Fruit fly (Drosophila melanogaster): Measurements from ENCODE around the gene lawc.

lawc gene

DNA sequence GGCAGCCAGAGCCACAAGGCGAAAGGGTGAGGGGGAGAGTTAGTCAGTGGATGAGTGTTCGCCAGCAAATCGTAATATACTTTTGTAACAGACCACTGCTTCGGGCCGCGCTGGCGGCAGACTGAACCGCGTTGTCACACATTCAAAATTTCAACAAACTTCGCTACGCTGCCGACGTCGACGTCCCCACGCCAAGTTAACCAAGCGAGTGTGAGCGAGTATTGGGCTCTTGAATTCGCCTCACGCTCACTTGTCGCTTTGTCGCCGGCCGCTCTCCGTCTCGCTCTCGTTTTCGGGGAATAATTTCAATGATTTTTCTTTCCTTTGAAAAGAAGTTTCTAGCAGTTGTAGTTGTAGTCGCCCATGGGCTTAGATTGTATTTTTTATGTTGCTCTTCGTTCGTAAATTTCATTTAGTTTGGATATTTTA lies at the start of gene lawc:
lawc (minus strand) TSS at position 127 of the 429 bp plus-strand sequence.
- TF ChIP-seq ttk (optimal IDR thresholded peaks at IDR 0.05) (no peak), Sin3A (optimal IDR thresholded peaks at IDR 0.05) (no peak), insv (optimal IDR thresholded peaks at IDR 0.05) (no peak), psq (optimal IDR thresholded peaks at IDR 0.05) (no peak), Myc (optimal IDR thresholded peaks at IDR 0.05) (no peak), h (optimal IDR thresholded peaks at IDR 0.05) (no peak)

DNA sequence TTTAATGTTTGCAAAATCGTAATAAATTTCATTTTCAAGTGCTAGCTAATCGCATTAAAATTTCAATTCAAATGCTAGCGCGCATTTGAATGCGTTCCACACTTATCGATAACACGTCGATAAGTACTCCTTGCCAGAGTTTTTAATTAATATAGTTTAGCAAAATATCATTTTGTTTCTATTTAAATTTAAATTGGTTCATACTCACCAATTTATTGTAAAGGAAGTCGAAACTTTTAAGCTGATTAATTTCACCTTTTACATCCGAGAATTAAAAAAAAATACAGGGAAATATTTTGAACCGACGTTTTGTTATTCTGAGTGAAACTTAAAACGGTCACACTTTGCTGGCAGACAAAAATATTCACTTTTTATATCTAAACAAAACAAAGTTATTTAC lies 49.7 kb upstream of the lawc start, which contains the start of gene Es2:
Es2 (plus strand) TSS at position 333 of the 400 bp plus-strand sequence.
- TF ChIP-seq Sin3A (optimal IDR thresholded peaks at IDR 0.05) (no peak), psq (optimal IDR thresholded peaks at IDR 0.05) (no peak), Myc (optimal IDR thresholded peaks at IDR 0.05) (no peak), insv (optimal IDR thresholded peaks at IDR 0.05) (no peak), ttk (optimal IDR thresholded peaks at IDR 0.05) (no peak), h (optimal IDR thresholded peaks at IDR 0.05) (no peak)

DNA sequence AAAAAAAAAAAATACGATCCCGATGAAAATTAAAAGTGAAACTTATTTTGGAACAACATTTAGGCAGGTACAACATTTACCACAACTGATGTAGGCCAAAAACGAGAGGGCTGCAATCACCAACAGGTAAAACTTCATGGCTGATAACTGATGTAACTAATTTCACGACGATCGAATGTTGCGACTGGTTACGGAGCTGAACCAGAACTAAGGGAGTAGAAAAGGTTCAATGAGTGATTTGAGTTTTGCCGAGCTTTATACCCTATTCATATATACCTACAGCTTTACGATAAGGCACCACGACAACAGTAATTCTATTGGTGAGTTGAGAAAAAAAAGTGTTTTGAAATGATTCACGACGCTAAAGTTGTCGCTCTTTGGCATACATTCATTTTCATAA lies 49.2 kb upstream of the lawc start, which contains the start of gene CG15347:
CG15347 (minus strand) TSS at position 213 of the 400 bp plus-strand sequence.
- TF ChIP-seq Sin3A (optimal IDR thresholded peaks at IDR 0.05) (no peak), ttk (optimal IDR thresholded peaks at IDR 0.05) (no peak), insv (optimal IDR thresholded peaks at IDR 0.05) (no peak), h (optimal IDR thresholded peaks at IDR 0.05) (no peak), psq (optimal IDR thresholded peaks at IDR 0.05) (no peak), Myc (optimal IDR thresholded peaks at IDR 0.05) (no peak)

DNA sequence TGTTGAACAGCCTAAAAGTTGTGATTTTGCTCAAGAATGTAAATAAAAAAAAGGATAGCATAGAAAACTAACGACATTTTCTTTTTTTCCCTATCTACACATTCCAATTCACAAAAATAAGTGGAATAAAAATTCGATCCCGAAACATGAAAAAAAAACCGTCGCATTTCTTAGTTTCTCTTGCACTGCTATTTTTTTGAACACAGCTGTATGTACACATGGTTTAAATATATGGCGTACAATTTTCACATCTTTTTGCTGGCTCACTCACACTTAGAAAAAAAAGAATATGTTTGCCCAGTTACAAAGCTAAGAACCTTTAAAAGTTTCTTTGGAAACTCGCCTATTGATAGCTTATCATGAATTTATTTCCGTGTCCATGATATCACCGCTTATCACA lies 48.8 kb upstream of the lawc start:
- no peak for TF ChIP-seq Sin3A (optimal IDR thresholded peaks at IDR 0.05)
- no peak for TF ChIP-seq insv (optimal IDR thresholded peaks at IDR 0.05)
- TF ChIP-seq ttk (optimal IDR thresholded peaks at IDR 0.05) = no peak
- no peak for TF ChIP-seq Myc (optimal IDR thresholded peaks at IDR 0.05)
- TF ChIP-seq h (optimal IDR thresholded peaks at IDR 0.05) = no peak
- TF ChIP-seq psq (optimal IDR thresholded peaks at IDR 0.05) = no peak

DNA sequence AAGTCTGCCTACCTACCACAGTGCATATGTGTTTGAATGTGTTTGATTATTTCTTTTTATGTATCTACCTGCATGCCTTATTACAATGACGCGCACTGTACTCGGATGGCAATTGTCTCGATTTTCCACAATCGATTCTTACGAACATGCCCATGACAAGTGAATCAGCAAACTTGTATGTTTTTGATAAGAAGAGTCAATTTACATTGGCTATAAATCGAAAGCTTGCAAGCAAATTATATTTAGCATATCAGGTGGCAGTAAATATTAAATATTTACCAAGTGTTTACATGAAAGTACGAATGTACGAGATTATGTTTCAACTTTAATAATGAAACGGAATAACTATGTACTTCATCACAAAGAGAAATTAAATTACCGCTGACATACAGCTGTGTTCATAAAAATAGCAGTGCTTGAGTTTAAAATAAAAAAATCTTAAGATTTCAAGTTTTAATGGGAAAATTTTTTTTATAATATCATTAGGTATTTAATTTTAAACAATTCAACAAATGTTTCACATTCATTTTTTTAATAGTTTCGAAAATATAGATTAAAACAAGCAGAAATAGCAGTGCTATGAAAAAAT lies 48.1 kb upstream of the lawc start:
- TF ChIP-seq Sin3A (optimal IDR thresholded peaks at IDR 0.05) (no peak), psq (optimal IDR thresholded peaks at IDR 0.05) (no peak), ttk (optimal IDR thresholded peaks at IDR 0.05) (no peak), h (optimal IDR thresholded peaks at IDR 0.05) (no peak), Myc (optimal IDR thresholded peaks at IDR 0.05) (no peak), insv (optimal IDR thresholded peaks at IDR 0.05) (no peak)

DNA sequence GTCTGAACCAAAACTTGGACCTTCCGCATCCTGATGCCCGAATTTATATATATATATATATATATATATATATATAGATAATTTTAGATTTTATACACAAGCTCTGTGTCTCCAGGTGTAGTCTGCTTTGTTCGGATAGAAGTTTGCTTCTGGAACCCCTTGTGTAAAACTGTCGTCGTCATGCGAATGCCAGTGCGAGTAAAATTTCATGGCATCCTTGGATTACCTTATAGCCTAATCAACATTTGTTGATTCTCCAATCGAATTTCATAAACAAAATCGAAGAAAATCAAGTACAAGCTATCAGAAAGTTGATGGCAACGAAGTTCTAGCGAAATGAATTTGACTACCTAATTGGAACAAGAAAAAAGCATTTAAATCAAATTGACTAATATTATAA lies 46.1 kb upstream of the lawc start, which contains the start of gene CG32713:
CG32713 (minus strand) TSS at position 101 of the 400 bp plus-strand sequence.
- TF ChIP-seq psq (optimal IDR thresholded peaks at IDR 0.05) (no peak), Sin3A (optimal IDR thresholded peaks at IDR 0.05) (no peak), Myc (optimal IDR thresholded peaks at IDR 0.05) (no peak), h (optimal IDR thresholded peaks at IDR 0.05) (no peak), insv (optimal IDR thresholded peaks at IDR 0.05) (no peak), ttk (optimal IDR thresholded peaks at IDR 0.05) (no peak)

DNA sequence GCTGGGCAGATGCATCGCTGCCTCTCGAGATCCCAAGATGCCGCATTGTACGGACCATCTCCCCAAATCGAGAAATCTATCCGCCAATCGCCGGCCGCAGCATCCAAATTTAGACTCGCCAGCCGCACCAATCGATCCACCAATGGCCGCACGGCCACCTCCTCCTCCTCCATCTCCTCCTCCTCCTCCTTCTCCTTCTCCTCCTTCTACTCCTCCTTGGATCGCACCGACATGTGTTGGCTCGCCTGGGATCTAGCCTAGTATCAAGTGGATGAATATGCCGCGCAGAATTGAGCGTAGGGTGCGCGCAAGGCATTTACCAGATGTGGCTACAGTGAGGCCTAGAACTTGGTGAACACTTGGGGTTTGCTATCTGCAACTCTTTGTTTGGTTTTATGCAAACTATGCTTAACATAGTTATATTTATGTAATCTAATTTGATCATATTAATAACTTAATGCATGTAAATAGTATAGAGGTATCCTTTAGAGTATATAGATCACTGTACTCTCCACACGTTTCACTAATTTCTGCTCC lies 43.6 kb upstream of the lawc start, which contains the start of gene org-1:
org-1 (minus strand) TSS at position 51 of the 537 bp plus-strand sequence.
- TF ChIP-seq insv (optimal IDR thresholded peaks at IDR 0.05) = no peak
- no peak for TF ChIP-seq psq (optimal IDR thresholded peaks at IDR 0.05)
- TF ChIP-seq h (optimal IDR thresholded peaks at IDR 0.05) = no peak
- no peak for TF ChIP-seq ttk (optimal IDR thresholded peaks at IDR 0.05)
- no peak for TF ChIP-seq Myc (optimal IDR thresholded peaks at IDR 0.05)
- no peak for TF ChIP-seq Sin3A (optimal IDR thresholded peaks at IDR 0.05)

DNA sequence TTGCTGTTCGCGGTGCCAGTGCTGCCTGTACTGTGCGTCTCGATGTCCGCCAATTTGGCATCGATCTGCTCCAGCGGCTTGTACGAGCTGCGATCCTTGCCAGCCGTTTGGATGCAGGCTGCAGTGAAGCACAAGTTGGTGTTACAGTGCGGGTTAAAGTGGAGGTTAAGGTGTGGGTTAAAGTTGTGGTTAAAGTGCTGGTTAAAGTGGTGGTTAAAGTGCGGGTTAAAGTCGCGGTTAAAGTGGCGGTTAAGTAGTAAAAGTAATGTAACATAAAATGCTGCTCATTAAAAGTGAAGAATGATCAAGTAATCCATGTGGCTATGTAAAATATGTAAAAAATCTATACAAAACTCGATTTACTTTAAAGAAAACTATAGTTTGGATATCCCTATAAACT lies 40.7 kb upstream of the lawc start:
- TF ChIP-seq Sin3A (optimal IDR thresholded peaks at IDR 0.05) (no peak), h (optimal IDR thresholded peaks at IDR 0.05) (no peak), insv (optimal IDR thresholded peaks at IDR 0.05) (no peak), psq (optimal IDR thresholded peaks at IDR 0.05) (no peak), Myc (optimal IDR thresholded peaks at IDR 0.05) (no peak), ttk (optimal IDR thresholded peaks at IDR 0.05) (no peak)

DNA sequence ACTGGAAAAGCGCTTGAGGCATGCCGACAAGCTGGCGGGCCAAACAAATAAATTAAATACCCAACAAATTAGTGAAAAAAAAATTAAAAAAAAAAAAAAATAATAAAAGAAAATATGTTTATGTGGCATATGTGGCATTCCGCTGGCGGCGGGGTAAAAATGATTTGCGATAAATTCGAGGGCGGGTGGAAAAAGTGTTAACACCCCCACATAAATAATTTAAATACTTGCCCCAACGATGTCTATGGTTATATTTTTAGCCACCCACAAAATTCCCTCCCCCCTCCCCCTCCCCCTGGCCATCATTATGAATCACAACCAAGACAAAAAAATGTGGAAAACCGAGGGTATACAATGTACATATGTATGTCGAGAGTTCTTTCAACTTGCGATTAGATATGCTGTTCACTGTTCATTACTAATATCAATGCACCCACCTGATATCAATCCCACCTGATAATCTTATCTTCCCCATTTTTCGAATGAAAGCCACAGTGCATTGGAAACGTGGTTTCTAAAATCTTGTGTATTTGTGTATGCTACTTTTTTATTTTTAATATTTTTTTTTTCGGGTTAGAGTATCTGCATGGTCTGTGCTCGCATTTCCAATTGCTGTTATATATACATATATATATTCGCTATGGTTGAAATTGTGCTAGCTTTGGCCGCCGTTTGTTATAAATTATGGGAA lies 38.9 kb upstream of the lawc start:
- TF ChIP-seq insv (optimal IDR thresholded peaks at IDR 0.05) (no peak), psq (optimal IDR thresholded peaks at IDR 0.05) (no peak), Myc (optimal IDR thresholded peaks at IDR 0.05) (no peak), h (optimal IDR thresholded peaks at IDR 0.05) (no peak), ttk (optimal IDR thresholded peaks at IDR 0.05) (no peak), Sin3A (optimal IDR thresholded peaks at IDR 0.05) (no peak)

DNA sequence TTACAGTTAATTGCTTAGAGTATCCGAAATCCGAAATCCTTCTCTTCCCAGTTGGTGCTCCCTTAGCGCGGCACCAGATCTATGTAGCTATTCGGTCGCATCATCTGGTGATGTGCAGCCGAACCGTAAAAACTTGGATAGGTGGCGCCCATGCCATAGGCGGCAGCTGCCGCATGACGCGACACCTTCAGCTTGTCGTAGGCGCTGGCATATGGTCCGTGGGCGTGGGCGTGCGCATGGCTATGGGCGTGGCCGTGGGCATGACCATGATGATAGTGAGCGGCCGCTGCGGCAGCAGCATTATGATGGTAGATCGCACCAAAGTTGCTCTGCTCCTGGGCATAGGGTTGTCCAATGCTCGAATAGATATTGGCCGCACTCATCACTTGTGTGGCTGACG lies 36.7 kb upstream of the lawc start:
- TF ChIP-seq ttk (optimal IDR thresholded peaks at IDR 0.05) = no peak
- TF ChIP-seq insv (optimal IDR thresholded peaks at IDR 0.05) = no peak
- TF ChIP-seq Sin3A (optimal IDR thresholded peaks at IDR 0.05) = no peak
- TF ChIP-seq Myc (optimal IDR thresholded peaks at IDR 0.05) = no peak
- TF ChIP-seq psq (optimal IDR thresholded peaks at IDR 0.05) = no peak
- no peak for TF ChIP-seq h (optimal IDR thresholded peaks at IDR 0.05)

DNA sequence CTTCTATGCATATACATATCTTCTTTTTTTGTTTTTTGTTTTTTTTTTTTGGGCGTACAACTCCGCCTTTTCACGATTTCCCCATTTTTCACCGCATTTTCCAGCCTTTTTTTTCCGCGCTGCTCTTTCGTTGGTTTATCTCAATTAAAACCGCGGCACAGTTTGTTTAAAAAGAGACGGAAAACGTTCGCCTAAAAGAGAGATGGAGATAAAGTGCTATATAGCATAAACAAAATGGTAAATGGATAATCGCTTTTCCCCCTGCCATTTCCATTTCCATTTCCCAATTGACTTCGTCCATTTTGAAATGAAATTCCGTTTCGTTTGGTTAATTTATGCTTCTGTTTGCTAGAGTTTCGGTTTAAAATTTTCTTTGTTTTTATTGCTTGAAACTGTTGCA lies 35.7 kb upstream of the lawc start:
- no peak for TF ChIP-seq psq (optimal IDR thresholded peaks at IDR 0.05)
- TF ChIP-seq h (optimal IDR thresholded peaks at IDR 0.05) = no peak
- no peak for TF ChIP-seq Myc (optimal IDR thresholded peaks at IDR 0.05)
- TF ChIP-seq insv (optimal IDR thresholded peaks at IDR 0.05) = no peak
- no peak for TF ChIP-seq Sin3A (optimal IDR thresholded peaks at IDR 0.05)
- TF ChIP-seq ttk (optimal IDR thresholded peaks at IDR 0.05) = no peak
